Worm (Caenorhabditis elegans): ENCODE measurements around the gene W10G11.1.

Gene W10G11.1

DNA sequence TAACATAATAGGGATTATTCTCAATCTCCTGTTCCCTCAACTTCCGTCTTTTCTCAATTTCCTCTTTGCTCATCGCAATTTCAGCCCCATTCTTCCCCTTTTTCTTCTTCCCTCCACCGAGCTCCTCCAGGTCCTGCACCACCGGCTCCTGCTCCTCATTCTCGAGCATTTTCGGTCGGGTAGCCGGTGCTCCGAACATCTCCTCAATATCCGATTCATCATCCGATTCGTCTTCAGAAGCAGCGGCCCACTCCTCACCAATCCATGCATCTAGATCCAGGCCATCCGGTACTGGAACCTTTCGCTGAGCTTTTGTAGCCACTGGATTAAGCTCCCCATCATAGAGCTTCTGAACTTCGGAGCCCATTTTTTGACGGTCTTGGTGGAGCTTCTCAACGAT is 20.3 kb downstream of the W10G11.1 start:
- TF ChIP-seq nhr-11 (tag; optimal IDR thresholded peaks at IDR 0.05) (no peak), elt-1 (tag; optimal IDR thresholded peaks at IDR 0.05) (no peak), ceh-16 (tag; optimal IDR thresholded peaks at IDR 0.05) (no peak), aly-2 (tag; optimal IDR thresholded peaks at IDR 0.05) (no peak), fkh-2 (tag; optimal IDR thresholded peaks at IDR 0.05) (no peak), tbx-2 (tag; optimal IDR thresholded peaks at IDR 0.05) (no peak), jun-1 (tag; optimal IDR thresholded peaks at IDR 0.05) (no peak), nhr-23 (tag; optimal IDR thresholded peaks at IDR 0.05) (no peak), ZK546.5 (tag; optimal IDR thresholded peaks at IDR 0.05) (no peak), nhr-12 (tag; optimal IDR thresholded peaks at IDR 0.05) (no peak), snpc-4 (tag; optimal IDR thresholded peaks at IDR 0.05) (no peak), daf-12 (tag; optimal IDR thresholded peaks at IDR 0.05) (no peak), elt-2 (tag; optimal IDR thresholded peaks at IDR 0.05) (no peak), nhr-76 (tag; optimal IDR thresholded peaks at IDR 0.05) (no peak), eor-1 (tag; optimal IDR thresholded peaks at IDR 0.05) (no peak)

DNA sequence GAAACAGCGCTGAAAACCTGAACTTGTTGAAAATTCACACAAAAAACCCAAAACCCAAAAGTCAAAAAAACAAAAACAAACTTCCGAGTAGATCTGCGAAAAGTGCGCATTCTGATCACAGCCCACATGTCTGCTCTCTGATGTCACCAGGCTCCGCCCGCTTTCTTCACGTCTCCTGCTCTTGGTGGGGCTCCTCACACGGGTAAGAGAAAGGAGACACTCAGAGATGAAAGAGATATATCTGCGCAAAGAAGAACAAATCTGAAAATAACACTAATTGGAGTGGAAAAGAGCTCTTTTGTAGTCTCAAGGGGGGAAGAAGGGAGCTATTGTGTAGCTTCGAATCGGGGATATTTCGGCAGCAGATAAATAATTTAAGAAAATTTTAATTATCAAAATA is 32.2 kb downstream of the W10G11.1 start, which contains the start of gene ncs-6:
Gene ncs-6, minus strand, starts transcription at position 261 of the 400 bp plus-strand sequence.
- TF ChIP-seq elt-2 (tag; optimal IDR thresholded peaks at IDR 0.05) (no peak), snpc-4 (tag; optimal IDR thresholded peaks at IDR 0.05) (no peak), zag-1 (tag; optimal IDR thresholded peaks at IDR 0.05) (no peak), nhr-11 (tag; optimal IDR thresholded peaks at IDR 0.05) (no peak), nhr-43 (tag; optimal IDR thresholded peaks at IDR 0.05; ENCODE audit: poor library complexity, severe bottlenecking) (no peak), tbx-2 (tag; optimal IDR thresholded peaks at IDR 0.05) (no peak), fkh-10 (GFP tag; optimal IDR thresholded peaks at IDR 0.05) (no peak), fos-1 (tag; optimal IDR thresholded peaks at IDR 0.05) (no peak), nhr-77 (tag; optimal IDR thresholded peaks at IDR 0.05) (no peak), ceh-16 (tag; optimal IDR thresholded peaks at IDR 0.05) (no peak), nhr-237 (tag; optimal IDR thresholded peaks at IDR 0.05) (no peak), unc-62 (GFP tag; optimal IDR thresholded peaks at IDR 0.05) (no peak), daf-12 (tag; optimal IDR thresholded peaks at IDR 0.05) (no peak), pha-4 (tag; optimal IDR thresholded peaks at IDR 0.05) (no peak), elt-1 (tag; optimal IDR thresholded peaks at IDR 0.05) (no peak), ceh-28 (tag; optimal IDR thresholded peaks at IDR 0.05) (no peak), elt-3 (tag; optimal IDR thresholded peaks at IDR 0.05) (no peak)

DNA sequence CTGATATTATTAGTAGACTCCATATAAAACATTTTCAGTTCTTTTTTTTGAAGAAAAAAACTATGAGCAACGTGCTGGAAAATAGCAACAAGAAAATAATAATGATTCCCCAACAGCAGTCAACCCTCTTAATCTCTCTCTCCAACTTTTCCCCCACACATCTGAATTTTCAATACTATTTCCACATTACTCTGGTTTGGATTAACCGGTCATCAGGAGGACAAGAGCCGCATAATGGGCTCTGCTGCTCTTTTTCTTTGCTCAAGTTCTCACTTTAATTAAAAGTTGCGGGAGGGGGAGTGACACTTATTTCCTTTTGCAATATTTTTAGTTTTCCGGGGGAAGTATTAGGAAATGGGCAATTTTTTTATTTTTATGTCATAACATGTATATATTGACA is 33.0 kb downstream of the W10G11.1 start:
- TF ChIP-seq lin-39 (tag; optimal IDR thresholded peaks at IDR 0.05) (no peak), nhr-25 (tag; optimal IDR thresholded peaks at IDR 0.05) (no peak), ZK546.5 (tag; optimal IDR thresholded peaks at IDR 0.05) (no peak), ztf-11 (tag; optimal IDR thresholded peaks at IDR 0.05) (no peak), nhr-23 (tag; optimal IDR thresholded peaks at IDR 0.05) (no peak), fos-1 (tag; optimal IDR thresholded peaks at IDR 0.05) (no peak), nhr-43 (tag; optimal IDR thresholded peaks at IDR 0.05; ENCODE audit: poor library complexity, severe bottlenecking) (no peak), nhr-12 (tag; optimal IDR thresholded peaks at IDR 0.05) (no peak), nhr-76 (tag; optimal IDR thresholded peaks at IDR 0.05) (no peak), aly-2 (tag; optimal IDR thresholded peaks at IDR 0.05) (no peak), nhr-11 (tag; optimal IDR thresholded peaks at IDR 0.05) (no peak), lsy-12 (tag; optimal IDR thresholded peaks at IDR 0.05) (no peak), tbx-2 (tag; optimal IDR thresholded peaks at IDR 0.05) (no peak)

DNA sequence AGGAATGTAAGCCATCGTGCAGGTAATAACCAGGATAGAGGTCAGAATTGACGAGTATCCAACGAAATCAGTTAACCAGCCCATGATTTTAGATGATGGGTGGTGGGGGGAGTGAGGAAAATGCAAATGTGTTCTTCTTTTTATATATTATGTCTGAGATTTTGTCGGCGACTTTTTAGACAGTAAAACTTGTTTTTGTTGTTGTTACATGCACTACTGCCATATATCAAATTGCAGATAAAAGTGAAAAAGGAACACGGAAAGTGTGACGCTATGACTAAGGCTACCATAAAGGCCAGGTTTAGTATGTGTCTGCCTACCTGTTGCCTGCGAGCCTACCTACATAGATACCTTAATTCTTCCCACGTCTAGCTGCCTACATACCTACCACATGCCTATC is 36.4 kb downstream of the W10G11.1 start, which contains the start of gene col-72:
Gene col-72, minus strand, starts transcription at position 101 of the 400 bp plus-strand sequence.
- TF ChIP-seq nhr-43 (tag; optimal IDR thresholded peaks at IDR 0.05; ENCODE audit: poor library complexity, severe bottlenecking) (no peak), nhr-67 (tag; optimal IDR thresholded peaks at IDR 0.05) (no peak), egl-5 (tag; optimal IDR thresholded peaks at IDR 0.05) (no peak), snpc-4 (tag; optimal IDR thresholded peaks at IDR 0.05) (no peak), egl-27 (tag; optimal IDR thresholded peaks at IDR 0.05) (no peak), nhr-28 (tag; optimal IDR thresholded peaks at IDR 0.05) (no peak), aly-2 (tag; optimal IDR thresholded peaks at IDR 0.05) (no peak), ztf-11 (tag; optimal IDR thresholded peaks at IDR 0.05) (no peak)

DNA sequence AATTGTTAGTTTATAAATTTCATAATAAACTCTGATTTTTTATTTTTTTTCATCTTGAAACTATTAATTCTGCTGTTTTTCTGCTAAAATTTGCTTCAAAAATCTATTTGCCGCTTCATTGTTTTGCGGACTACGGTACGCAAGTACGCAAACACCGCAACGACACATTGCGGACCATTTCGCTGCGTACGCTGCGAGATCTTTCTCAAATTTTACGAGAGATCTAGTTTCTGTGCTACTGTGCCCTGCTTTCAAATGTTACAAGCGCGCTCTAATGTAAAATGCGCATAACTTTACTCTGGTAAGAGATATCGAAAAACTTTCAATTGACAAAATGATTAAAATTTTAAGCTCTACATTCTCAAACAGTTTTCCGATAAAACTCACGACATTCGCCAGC is 36.9 kb downstream of the W10G11.1 start:
- TF ChIP-seq lin-39 (tag; optimal IDR thresholded peaks at IDR 0.05) (peak; percentile 52), nhr-43 (tag; optimal IDR thresholded peaks at IDR 0.05; ENCODE audit: poor library complexity, severe bottlenecking) (peak; percentile 33), lin-15B (tag; optimal IDR thresholded peaks at IDR 0.05) (peak; percentile 83), nhr-23 (tag; optimal IDR thresholded peaks at IDR 0.05) (peak; percentile 70), nhr-11 (tag; optimal IDR thresholded peaks at IDR 0.05) (peak; percentile 42), nfya-1 (tag; optimal IDR thresholded peaks at IDR 0.05; ENCODE audit: insufficient read depth) (peak; percentile 75), snpc-4 (tag; optimal IDR thresholded peaks at IDR 0.05) (peak; percentile 2), R02D3.7 (tag; optimal IDR thresholded peaks at IDR 0.05) (peak; percentile 14), pha-4 (tag; optimal IDR thresholded peaks at IDR 0.05) (peak; percentile 49)
